Fruit fly (Drosophila melanogaster) whole organism, prepupa: ENCODE measurements around the gene CG7368.
"Not testable (repeated sequence)": the region's sequence is repeated elsewhere in the genome, so short reads cannot be mapped to it uniquely, and the experiment has no call there.

ENCODE experiments used
- CG15336 ChIP-seq: fragments of 200-800 bp; sonication (Bioruptor generic); IDR thresholded peaks from 2 replicates; pipeline ENCODE4 v1.3.6; 2022; ENCODE audit warnings: missing biosample characterization, missing genetic modification characterization
- CG3919 ChIP-seq: fragments of 200-800 bp; sonication (Bioruptor generic); optimal IDR thresholded peaks from 3 replicates; lab custom pipeline; 2016; ENCODE audit warnings: missing biosample characterization, missing genetic modification characterization
- Gug ChIP-seq: fragments of 200-800 bp; sonication (Bioruptor generic); IDR thresholded peaks from 2 replicates; pipeline ENCODE4 v1.3.6; 2022; ENCODE audit warnings: missing biosample characterization, missing genetic modification characterization
- dac ChIP-seq: fragments of 200-800 bp; sonication (Bioruptor generic); optimal IDR thresholded peaks from 2 replicates; lab custom pipeline; 2017; ENCODE audit warnings: missing biosample characterization, mild to moderate bottlenecking, missing genetic modification characterization

dm6 chr3L:11589395-11589794 lies 7.6 kb upstream of the CG7368 start, which contains the start of gene CG7377:
- TF ChIP-seq dac (GFP tag; lab: Kevin White, UChicago); Gug (GFP tag; lab: Robert Waterston, UW); CG15336 (GFP tag; lab: Robert Waterston, UW); CG3919 (GFP tag; lab: Kevin White, UChicago): not testable (repeated sequence)
